Worm (Caenorhabditis elegans): ENCODE data around the gene sas-6.

sas-6 gene

ce11 chrIV:13783237-13784012, 5.1 kb downstream of the sas-6 start, which contains the start of gene iscu-1 (continued):
- TF ChIP-seq F57A8.1 (GFP tag; optimal IDR thresholded peaks at IDR 0.05) = no peak
- no peak for TF ChIP-seq ztf-28 (GFP tag; IDR thresholded peaks at IDR 0.05)
- TF ChIP-seq aptf-2 (GFP tag; conservative IDR thresholded peaks at IDR 0.05) = no peak
- TF ChIP-seq ceh-27 (GFP tag; optimal IDR thresholded peaks at IDR 0.05) = peak; percentile 38
- no peak for TF ChIP-seq ets-4 (GFP tag; optimal IDR thresholded peaks at IDR 0.05)
- no peak for TF ChIP-seq C06A6.2 (GFP tag; conservative IDR thresholded peaks at IDR 0.05)

ce11 chrIV:13782319-13782718, 6.2 kb downstream of the sas-6 start:
- TF ChIP-seq him-1 (tag; optimal IDR thresholded peaks at IDR 0.05) (peak; percentile 22), ztf-18 (tag; optimal IDR thresholded peaks at IDR 0.05) (peak; percentile 20), attf-6 (GFP tag; IDR thresholded peaks at IDR 0.05) (peak; percentile 74; the same call in 1 of the 2 replicates), athp-1 (tag; optimal IDR thresholded peaks at IDR 0.05) (peak; percentile 26), snpc-1.1 (tag; optimal IDR thresholded peaks at IDR 0.05; ENCODE audit: insufficient read depth) (no peak), F33H1.4 (GFP tag; IDR thresholded peaks at IDR 0.05) (0 out of 2 replicates have a peak, but pooled peaks have one; percentile 6), nhr-179 (tag; optimal IDR thresholded peaks at IDR 0.05) (no peak), snpc-4 (GFP tag; optimal IDR thresholded peaks at IDR 0.05) (no peak), snpc-4 (tag; optimal IDR thresholded peaks at IDR 0.05) (peak in 1 of 4 experiments; percentile 73), ama-1 (optimal IDR thresholded peaks at IDR 0.05) (no peak), ama-1 (GFP tag; optimal IDR thresholded peaks at IDR 0.05) (peak in 1 of 2 experiments; percentile 19), bed-2 (GFP tag; IDR thresholded peaks at IDR 0.05) (no peak)

- no peak for TF ChIP-seq lir-1 (GFP tag; conservative IDR thresholded peaks at IDR 0.05)
- TF ChIP-seq nhr-80 (tag; optimal IDR thresholded peaks at IDR 0.05) = no peak
- TF ChIP-seq madf-6 (GFP tag; IDR thresholded peaks at IDR 0.05) = peak; percentile 50
- TF ChIP-seq zfh-2 (GFP tag; conservative IDR thresholded peaks at IDR 0.05) = 0 out of 2 replicates have a peak, but pooled peaks have one; percentile 27
- peak; percentile 36; the same call in 1 of the 2 replicates for TF ChIP-seq cebp-2 (GFP tag; IDR thresholded peaks at IDR 0.05)
- peak; percentile 6; the same call in 1 of the 2 replicates for TF ChIP-seq rcor-1 (GFP tag; IDR thresholded peaks at IDR 0.05)
- TF ChIP-seq D2030.7 (GFP tag; IDR thresholded peaks at IDR 0.05) = no peak
- peak; percentile 27 for TF ChIP-seq lin-54 (GFP tag; optimal IDR thresholded peaks at IDR 0.05)
- TF ChIP-seq C17E4.6 (GFP tag; IDR thresholded peaks at IDR 0.05) = no peak
- peak; percentile 76; the same call in 1 of the 2 replicates for TF ChIP-seq attf-6 (GFP tag; IDR thresholded peaks at IDR 0.05)
- TF ChIP-seq snpc-4 (GFP tag; optimal IDR thresholded peaks at IDR 0.05) = no peak
- TF ChIP-seq snpc-4 (tag; optimal IDR thresholded peaks at IDR 0.05) = peak in 2 of 4 experiments; percentile 47 to 71
These were observed 9.8 kb downstream of the sas-6 start, which contains the start of gene gly-10 for ce11 chrIV:13778710-13779109. Gene gly-10, plus strand, starts transcription at chrIV:13779096.

ce11 chrIV:13777480-13777879, 11.1 kb downstream of the sas-6 start, which contains the start of gene rpl-18:
Gene rpl-18, plus strand, starts transcription at chrIV:13777865.
- no peak for TF ChIP-seq hsf-1 (GFP tag; IDR thresholded peaks at IDR 0.05)
- no peak for TF ChIP-seq B0019.2 (GFP tag; conservative IDR thresholded peaks at IDR 0.05)
- TF ChIP-seq C17E4.6 (GFP tag; IDR thresholded peaks at IDR 0.05) = no peak
- no peak for TF ChIP-seq nfya-2 (GFP tag; IDR thresholded peaks at IDR 0.05)
- no peak for TF ChIP-seq rec-8 (tag; optimal IDR thresholded peaks at IDR 0.05)
- TF ChIP-seq bed-2 (GFP tag; IDR thresholded peaks at IDR 0.05) = no peak
- TF ChIP-seq sdz-38 (tag; optimal IDR thresholded peaks at IDR 0.05) = no peak
- TF ChIP-seq F33H1.4 (GFP tag; IDR thresholded peaks at IDR 0.05) = peak; percentile 89
- TF ChIP-seq ZK185.1 (tag; optimal IDR thresholded peaks at IDR 0.05; ENCODE audit: poor library complexity, severe bottlenecking) = peak; percentile 16
- TF ChIP-seq egrh-3 (GFP tag; IDR thresholded peaks at IDR 0.05) = no peak
- TF ChIP-seq lsy-27 (tag; optimal IDR thresholded peaks at IDR 0.05; ENCODE audit: borderline replicate concordance, insufficient read depth) = no peak
- TF ChIP-seq ztf-26 (tag; optimal IDR thresholded peaks at IDR 0.05) = no peak
- peak; percentile 28 for TF ChIP-seq lsl-1 (GFP tag; optimal IDR thresholded peaks at IDR 0.05)
- TF ChIP-seq zim-3 (tag; optimal IDR thresholded peaks at IDR 0.05) = no peak
- no peak for TF ChIP-seq dpl-1 (GFP tag; optimal IDR thresholded peaks at IDR 0.05)
- TF ChIP-seq B0261.1 (tag; optimal IDR thresholded peaks at IDR 0.05) = no peak
- no peak for TF ChIP-seq F49E8.2 (tag; optimal IDR thresholded peaks at IDR 0.05; ENCODE audit: insufficient read depth)
- TF ChIP-seq attf-5 (GFP tag; optimal IDR thresholded peaks at IDR 0.05) = no peak
- TF ChIP-seq efl-1 (GFP tag; optimal IDR thresholded peaks at IDR 0.05) = peak; percentile 29

Measured in whole organism, young adult.